Fruit fly (Drosophila melanogaster): ENCODE measurements around the gene CG42588.

CG42588 gene

dm6 chr3L:12794532-12794931 is 19.5 kb upstream of the CG42588 start (continued):
- no peak for TF ChIP-seq Usf (GFP tag; optimal IDR thresholded peaks at IDR 0.05)
- TF ChIP-seq slp2 (GFP tag; optimal IDR thresholded peaks at IDR 0.05): no peak
- peak; percentile 64 for TF ChIP-seq ato (GFP tag; IDR thresholded peaks at IDR 0.05; ENCODE audit: partially characterized antibody)
- TF ChIP-seq BEAF-32 (GFP tag; optimal IDR thresholded peaks at IDR 0.05): peak; percentile 82
- TF ChIP-seq NfI (GFP tag; optimal IDR thresholded peaks at IDR 0.05): no peak
- no peak for TF ChIP-seq ash1 (GFP tag; optimal IDR thresholded peaks at IDR 0.05)
- no peak for TF ChIP-seq CG8089 (GFP tag; optimal IDR thresholded peaks at IDR 0.05)
- no peak for TF ChIP-seq Fer3 (tag; optimal IDR thresholded peaks at IDR 0.05)
- TF ChIP-seq CG10267 (tag; optimal IDR thresholded peaks at IDR 0.05): no peak
- no peak for TF ChIP-seq CoRest (tag; optimal IDR thresholded peaks at IDR 0.05)
- no peak for TF ChIP-seq Jarid2 (GFP tag; optimal IDR thresholded peaks at IDR 0.05)
- no peak for TF ChIP-seq CG8290 (GFP tag; optimal IDR thresholded peaks at IDR 0.05)
- TF ChIP-seq CG8290 (tag; optimal IDR thresholded peaks at IDR 0.05): peak in 1 of 2 experiments; percentile 64
- no peak for TF ChIP-seq CG12236 (GFP tag; optimal IDR thresholded peaks at IDR 0.05)
- no peak for TF ChIP-seq CrebB (tag; optimal IDR thresholded peaks at IDR 0.05)
- TF ChIP-seq kah (GFP tag; optimal IDR thresholded peaks at IDR 0.05): no peak
- TF ChIP-seq CG10654 (GFP tag; optimal IDR thresholded peaks at IDR 0.05): no peak
- TF ChIP-seq HLH4C (GFP tag; IDR thresholded peaks at IDR 0.05; ENCODE audit: partially characterized antibody): peak; percentile 89
- no peak for TF ChIP-seq Meics (GFP tag; optimal IDR thresholded peaks at IDR 0.05)
- no peak for TF ChIP-seq MTF-1 (GFP tag; optimal IDR thresholded peaks at IDR 0.05; ENCODE audit: borderline replicate concordance)
- TF ChIP-seq CG9437 (GFP tag; optimal IDR thresholded peaks at IDR 0.05): no peak
- TF ChIP-seq caup (GFP tag; optimal IDR thresholded peaks at IDR 0.05; ENCODE audit: severe bottlenecking): no peak
- TF ChIP-seq Nf-YB (GFP tag; optimal IDR thresholded peaks at IDR 0.05): peak; percentile 65
- peak; percentile 87 for TF ChIP-seq sna (GFP tag; IDR thresholded peaks at IDR 0.05; ENCODE audit: partially characterized antibody)
- TF ChIP-seq lbe (GFP tag; optimal IDR thresholded peaks at IDR 0.05): no peak
- no peak for TF ChIP-seq cad (GFP tag; optimal IDR thresholded peaks at IDR 0.05)
- TF ChIP-seq Med (GFP tag): peak; percentile 82
- no peak for TF ChIP-seq CG2678 (tag; optimal IDR thresholded peaks at IDR 0.05)
- no peak for TF ChIP-seq CG17912 (GFP tag; optimal IDR thresholded peaks at IDR 0.05)
- no peak for TF ChIP-seq luna (GFP tag; optimal IDR thresholded peaks at IDR 0.05)
- no peak for TF ChIP-seq Lim3 (GFP tag; IDR thresholded peaks at IDR 0.05)
- no peak for TF ChIP-seq sima (GFP tag; optimal IDR thresholded peaks at IDR 0.05)
- no peak for TF ChIP-seq CG4707 (GFP tag; optimal IDR thresholded peaks at IDR 0.05)
- TF ChIP-seq CG9609 (GFP tag; optimal IDR thresholded peaks at IDR 0.05): no peak
- TF ChIP-seq sr (GFP tag; IDR thresholded peaks at IDR 0.05): no peak
- TF ChIP-seq stwl (tag; optimal IDR thresholded peaks at IDR 0.05): peak; percentile 62
- peak; percentile 85; the same call in 2 of the 3 replicates for TF ChIP-seq mld (GFP tag; IDR thresholded peaks at IDR 0.05; ENCODE audit: partially characterized antibody)
- no peak for TF ChIP-seq CG10366 (GFP tag; IDR thresholded peaks at IDR 0.05)
- TF ChIP-seq fru (optimal IDR thresholded peaks at IDR 0.05): no peak
- no peak for TF ChIP-seq ATbp (GFP tag; optimal IDR thresholded peaks at IDR 0.05)
- TF ChIP-seq vfl (GFP tag; optimal IDR thresholded peaks at IDR 0.05): no peak
- peak; percentile 77 for TF ChIP-seq knrl (GFP tag; IDR thresholded peaks at IDR 0.05; ENCODE audit: partially characterized antibody)
- TF ChIP-seq Dref (GFP tag; IDR thresholded peaks at IDR 0.05): peak; percentile 92
- no peak for TF ChIP-seq shn (GFP tag; optimal IDR thresholded peaks at IDR 0.05)
- no peak for TF ChIP-seq D19B (GFP tag; optimal IDR thresholded peaks at IDR 0.05)
- TF ChIP-seq ham (GFP tag; IDR thresholded peaks at IDR 0.05): no peak
- no peak; the same call in 1 of the 2 replicates for TF ChIP-seq chm (GFP tag; IDR thresholded peaks at IDR 0.05)
- no peak for TF ChIP-seq CG7839 (tag; optimal IDR thresholded peaks at IDR 0.05)
- no peak for TF ChIP-seq CG31224 (GFP tag; IDR thresholded peaks at IDR 0.05)
- no peak for TF ChIP-seq Gug (GFP tag; IDR thresholded peaks at IDR 0.05)
- no peak for TF ChIP-seq CG18599 (GFP tag; optimal IDR thresholded peaks at IDR 0.05)
